Worm (Caenorhabditis elegans): ENCODE measurements around the gene F14H8.8.

DNA sequence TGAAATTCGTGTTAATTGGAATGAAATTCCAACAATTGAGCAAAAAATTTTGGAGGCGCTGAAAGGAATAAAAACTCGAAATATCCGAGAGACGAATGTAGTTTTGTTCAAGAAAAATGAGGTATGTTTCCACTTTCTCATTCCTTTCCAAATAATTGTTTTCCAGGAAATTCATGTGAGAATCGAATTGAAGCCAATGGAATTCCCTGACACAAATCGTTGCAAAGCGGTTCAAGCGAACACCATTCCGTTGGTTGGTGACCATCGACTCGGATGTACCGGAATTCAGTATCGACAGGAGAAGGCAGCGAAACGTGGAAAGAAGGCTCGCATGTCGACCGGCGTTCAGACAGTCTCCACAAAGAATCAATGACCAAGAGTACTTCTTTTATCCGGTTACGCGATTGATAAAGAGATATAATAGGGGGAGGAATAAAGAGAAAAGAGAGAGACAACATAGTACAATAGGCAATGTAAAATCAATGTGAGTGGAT, 27.1 kb downstream of the F14H8.8 start:
- TF ChIP-seq unc-62 (GFP tag; optimal IDR thresholded peaks at IDR 0.05) (no peak), ztf-11 (tag; optimal IDR thresholded peaks at IDR 0.05) (no peak), elt-1 (tag; optimal IDR thresholded peaks at IDR 0.05; ENCODE audit: borderline replicate concordance, insufficient read depth) (no peak), pha-4 (tag; optimal IDR thresholded peaks at IDR 0.05) (no peak), snpc-4 (tag; optimal IDR thresholded peaks at IDR 0.05) (no peak), cnd-1 (tag; optimal IDR thresholded peaks at IDR 0.05) (no peak), mep-1 (tag; optimal IDR thresholded peaks at IDR 0.05) (no peak), unc-120 (tag; optimal IDR thresholded peaks at IDR 0.05; ENCODE audit: poor library complexity, severe bottlenecking) (no peak), nhr-76 (tag; optimal IDR thresholded peaks at IDR 0.05) (no peak), drap-1 (GFP tag; optimal IDR thresholded peaks at IDR 0.05) (no peak)

Measured in whole organism, mixed stage, embryonic.